Worm (Caenorhabditis elegans) whole organism, L1 larva: ENCODE data around the gene ceh-87.

ENCODE experiments used
- C16A3.4 ChIP-seq: fragments of 150-350 bp; optimal IDR thresholded peaks from 2 replicates; lab custom pipeline; 2014; ENCODE audit warnings: missing biosample characterization, missing genetic modification characterization
- F16B12.6 ChIP-seq: fragments of 150-350 bp; optimal IDR thresholded peaks from 2 replicates; lab custom pipeline; 2014; ENCODE audit warnings: missing biosample characterization, missing genetic modification characterization
- aha-1 ChIP-seq: fragments of 150-350 bp; optimal IDR thresholded peaks from 2 replicates; lab custom pipeline; 2014; ENCODE audit warnings: missing biosample characterization, missing genetic modification characterization
- ceh-63 ChIP-seq: fragments of 200-800 bp; sonication (Bioruptor generic); optimal IDR thresholded peaks from 2 replicates; lab custom pipeline; 2018; ENCODE audit warnings: mild to moderate bottlenecking, missing genetic modification characterization, missing compliant biosample characterization
- dpl-1 ChIP-seq, 3 experiments: fragments of 150-350 bp in 2 of 3; sonication (generic microtip) in 1 of 3; optimal IDR thresholded peaks; 2 replicates each; lab custom pipeline; 2014 to 2017; ENCODE audit warnings: missing biosample characterization in 3 of 3, missing genetic modification characterization in 3 of 3, missing genetic modification reagents in 3 of 3
- elt-3 ChIP-seq, 6 experiments: fragments of 150-350 bp in 1 of 6; sonication (generic microtip); optimal IDR thresholded peaks; 2 replicates each; lab custom pipeline; 2017 to 2018; ENCODE audit warnings: missing biosample characterization in 6 of 6, missing genetic modification characterization in 6 of 6, inconsistent platforms in 1 of 6
- ets-5 ChIP-seq: fragments of 200-800 bp; sonication (Bioruptor generic); IDR thresholded peaks from 2 replicates; pipeline ENCODE4 v1.3.6; 2022; ENCODE audit warnings: missing genetic modification characterization, missing compliant biosample characterization
- fkh-4 ChIP-seq: sonication (generic microtip); optimal IDR thresholded peaks from 2 replicates; lab custom pipeline; 2016; ENCODE audit warnings: missing compliant biosample characterization, missing genetic modification characterization, borderline replicate concordance
- fkh-8 ChIP-seq: sonication (generic microtip); optimal IDR thresholded peaks from 2 replicates; lab custom pipeline; 2016; ENCODE audit warnings: mild to moderate bottlenecking, missing genetic modification characterization, missing compliant biosample characterization
- hlh-17 ChIP-seq: fragments of 200-800 bp; sonication (Bioruptor generic); optimal IDR thresholded peaks from 2 replicates; lab custom pipeline; 2018; ENCODE audit warnings: missing genetic modification characterization, mild to moderate bottlenecking, missing compliant biosample characterization, moderate library complexity, borderline replicate concordance
- hlh-4 ChIP-seq: sonication (generic microtip); optimal IDR thresholded peaks from 2 replicates; lab custom pipeline; 2016; ENCODE audit warnings: mild to moderate bottlenecking, missing genetic modification characterization, missing compliant biosample characterization
- hpl-2 ChIP-seq: fragments of 150-350 bp; optimal IDR thresholded peaks from 2 replicates; lab custom pipeline; 2014; ENCODE audit warnings: missing biosample characterization, missing genetic modification reagents, missing genetic modification characterization
- irx-1 ChIP-seq: sonication (generic microtip); optimal IDR thresholded peaks from 2 replicates; lab custom pipeline; 2016; ENCODE audit warnings: missing genetic modification characterization, missing compliant biosample characterization
- lin-13 ChIP-seq: fragments of 150-350 bp; optimal IDR thresholded peaks from 2 replicates; lab custom pipeline; 2014; ENCODE audit warnings: missing biosample characterization, missing genetic modification reagents, missing genetic modification characterization
- lin-15B ChIP-seq: fragments of 150-350 bp; sonication (generic microtip); optimal IDR thresholded peaks from 3 replicates; lab custom pipeline; 2014; ENCODE audit warnings: missing biosample characterization, missing genetic modification characterization
- lin-39 ChIP-seq: fragments of 150-350 bp; optimal IDR thresholded peaks from 2 replicates; lab custom pipeline; 2014; ENCODE audit warnings: missing biosample characterization, missing genetic modification reagents, missing genetic modification characterization
- lsy-2 ChIP-seq, 2 experiments: fragments of 150-350 bp; optimal IDR thresholded peaks; 2 replicates each; lab custom pipeline; 2014; ENCODE audit warnings: missing biosample characterization in 2 of 2, missing genetic modification characterization in 2 of 2
- mdl-1 ChIP-seq, 2 experiments: fragments of 150-350 bp; optimal IDR thresholded peaks; 2 replicates each; lab custom pipeline; 2014 to 2017; ENCODE audit warnings: missing biosample characterization in 2 of 2, missing genetic modification characterization in 2 of 2, inconsistent platforms in 1 of 2
- nhr-20 ChIP-seq: sonication (generic microtip); optimal IDR thresholded peaks from 2 replicates; lab custom pipeline; 2016; ENCODE audit warnings: mild to moderate bottlenecking, missing genetic modification characterization, missing compliant biosample characterization
- nhr-47 ChIP-seq: sonication (generic microtip); optimal IDR thresholded peaks from 2 replicates; lab custom pipeline; 2016; ENCODE audit warnings: mild to moderate bottlenecking, missing genetic modification characterization, moderate library complexity, missing compliant biosample characterization
- nhr-71 ChIP-seq: sonication (generic microtip); optimal IDR thresholded peaks from 2 replicates; lab custom pipeline; 2016; ENCODE audit warnings: mild to moderate bottlenecking, missing genetic modification characterization, moderate library complexity, missing compliant biosample characterization
- nhr-76 ChIP-seq: sonication (generic microtip); optimal IDR thresholded peaks from 2 replicates; lab custom pipeline; 2017; ENCODE audit warnings: missing biosample characterization, missing genetic modification characterization
- nhr-90 ChIP-seq: sonication (generic microtip); optimal IDR thresholded peaks from 2 replicates; lab custom pipeline; 2016; ENCODE audit warnings: mild to moderate bottlenecking, missing genetic modification characterization, missing compliant biosample characterization; ENCODE audit not compliant: poor library complexity
- pax-3 ChIP-seq: fragments of 200-800 bp; sonication (Bioruptor generic); optimal IDR thresholded peaks from 2 replicates; lab custom pipeline; 2018; ENCODE audit warnings: mild to moderate bottlenecking, missing genetic modification characterization, moderate library complexity, missing compliant biosample characterization
- skn-1 ChIP-seq: fragments of 150-350 bp; optimal IDR thresholded peaks from 2 replicates; lab custom pipeline; 2014; ENCODE audit warnings: missing biosample characterization, missing genetic modification characterization
- snu-23 ChIP-seq: sonication (generic microtip); optimal IDR thresholded peaks from 2 replicates; lab custom pipeline; 2016; ENCODE audit warnings: missing genetic modification characterization, missing compliant biosample characterization
- sptf-1 ChIP-seq: fragments of 150-350 bp; optimal IDR thresholded peaks from 2 replicates; lab custom pipeline; 2014; ENCODE audit warnings: missing biosample characterization, missing genetic modification characterization
- sup-37 ChIP-seq: fragments of 200-800 bp; sonication (Bioruptor generic); optimal IDR thresholded peaks from 2 replicates; lab custom pipeline; 2018; ENCODE audit warnings: mild to moderate bottlenecking, missing genetic modification characterization, missing compliant biosample characterization
- tlp-1 ChIP-seq: fragments of 150-350 bp; optimal IDR thresholded peaks from 2 replicates; lab custom pipeline; 2014; ENCODE audit warnings: missing biosample characterization, missing genetic modification characterization
- unc-130 ChIP-seq: fragments of 150-350 bp; optimal IDR thresholded peaks from 2 replicates; lab custom pipeline; 2017; ENCODE audit warnings: missing biosample characterization, missing genetic modification characterization, inconsistent platforms
- unc-62 ChIP-seq: fragments of 150-350 bp; optimal IDR thresholded peaks from 2 replicates; lab custom pipeline; 2014; ENCODE audit warnings: missing biosample characterization, missing genetic modification reagents, missing genetic modification characterization
- unc-86 ChIP-seq: sonication (generic microtip); optimal IDR thresholded peaks from 2 replicates; lab custom pipeline; 2016; ENCODE audit warnings: missing genetic modification characterization, missing compliant biosample characterization
- unc-98 ChIP-seq: fragments of 200-800 bp; sonication (Bioruptor generic); IDR thresholded peaks from 2 replicates; pipeline ENCODE4 v1.3.6; 2022; ENCODE audit warnings: missing genetic modification characterization, missing compliant biosample characterization
- zag-1 ChIP-seq: fragments of 150-350 bp; optimal IDR thresholded peaks from 2 replicates; lab custom pipeline; 2014; ENCODE audit warnings: missing biosample characterization, missing genetic modification characterization
- ztf-11 ChIP-seq, 2 experiments: sonication (generic microtip); optimal IDR thresholded peaks; 2 replicates each; lab custom pipeline; 2016 to 2017; ENCODE audit warnings: missing genetic modification characterization in 2 of 2, missing biosample characterization in 1 of 2, missing compliant biosample characterization in 1 of 2
- ztf-4 ChIP-seq: fragments of 150-350 bp; optimal IDR thresholded peaks from 2 replicates; lab custom pipeline; 2014; ENCODE audit warnings: missing biosample characterization, missing genetic modification characterization

Gene ceh-87

ce11 chrII:2721992-2722391, 37.9 kb upstream of the ceh-87 start:
- TF ChIP-seq fkh-8 (tag; lab: Kevin White, UChicago), result no peak
- no peak for TF ChIP-seq pax-3 (tag; lab: Kevin White, UChicago)
- TF ChIP-seq hlh-17 (GFP tag; lab: Kevin White, UChicago), result no peak
- TF ChIP-seq lin-39, result no peak
- TF ChIP-seq skn-1 (tag; lab: Kevin White, UChicago), result no peak
- TF ChIP-seq nhr-47 (tag; lab: Kevin White, UChicago), result no peak
- TF ChIP-seq C16A3.4 (tag; lab: Kevin White, UChicago), result no peak
- no peak for TF ChIP-seq ceh-63 (GFP tag; lab: Kevin White, UChicago)
- TF ChIP-seq hpl-2 (GFP tag; lab: Kevin White, UChicago), result no peak
- TF ChIP-seq ztf-4 (tag; lab: Kevin White, UChicago), result no peak
- TF ChIP-seq nhr-20 (tag; lab: Kevin White, UChicago), result no peak
- no peak for TF ChIP-seq unc-98 (GFP tag; lab: Robert Waterston, UW)
- no peak for TF ChIP-seq F16B12.6 (tag; lab: Kevin White, UChicago)
- TF ChIP-seq unc-86 (tag; lab: Kevin White, UChicago), result no peak
- TF ChIP-seq nhr-71 (tag; lab: Kevin White, UChicago), result no peak
- no peak for TF ChIP-seq snu-23
- TF ChIP-seq nhr-90, result no peak
- TF ChIP-seq mdl-1 (tag; optimal IDR thresholded peaks at IDR 0.05; lab: Kevin White, UChicago), result no peak

ce11 chrII:2719212-2719611, 35.1 kb upstream of the ceh-87 start:
- TF ChIP-seq sptf-1, result no peak
- TF ChIP-seq nhr-90, result no peak
- TF ChIP-seq nhr-47 (tag; lab: Kevin White, UChicago), result no peak
- no peak for TF ChIP-seq lsy-2 (tag; optimal IDR thresholded peaks at IDR 0.05; lab: Kevin White, UChicago)
- no peak for TF ChIP-seq tlp-1 (tag; lab: Kevin White, UChicago)
- no peak for TF ChIP-seq dpl-1 (GFP tag; optimal IDR thresholded peaks at IDR 0.05; lab: Kevin White, UChicago)
- no peak for TF ChIP-seq nhr-76 (tag; lab: Kevin White, UChicago)
- no peak for TF ChIP-seq sup-37 (GFP tag; lab: Kevin White, UChicago)
- TF ChIP-seq pax-3 (tag; lab: Kevin White, UChicago), result no peak

- no peak for TF ChIP-seq ceh-63 (GFP tag; lab: Kevin White, UChicago)
- TF ChIP-seq ets-5, result no peak
- no peak for TF ChIP-seq irx-1
- TF ChIP-seq hlh-4 (tag; lab: Kevin White, UChicago), result no peak
- no peak for TF ChIP-seq unc-62 (GFP tag; lab: Kevin White, UChicago)
- no peak for TF ChIP-seq aha-1
- no peak for TF ChIP-seq zag-1 (tag; lab: Kevin White, UChicago)
- TF ChIP-seq lin-15B (tag; lab: Kevin White, UChicago), result no peak
- no peak for TF ChIP-seq hpl-2 (GFP tag; lab: Kevin White, UChicago)
- TF ChIP-seq pax-3 (tag; lab: Kevin White, UChicago), result no peak
- TF ChIP-seq unc-130, result no peak
- no peak for TF ChIP-seq ztf-11 (tag; optimal IDR thresholded peaks at IDR 0.05; lab: Kevin White, UChicago)
- TF ChIP-seq lin-13, result no peak
Measured at ce11 chrII:2717335-2717734, 33.2 kb upstream of the ceh-87 start, which contains the start of gene T05A8.3. Gene T05A8.3, minus strand, starts transcription at chrII:2717435.

ce11 chrII:2710919-2711318, 26.8 kb upstream of the ceh-87 start, which contains the start of gene T05A8.2:
Gene T05A8.2, minus strand, starts transcription at chrII:2711019.
- TF ChIP-seq fkh-4 (tag; lab: Kevin White, UChicago) (no peak), elt-3 (tag; optimal IDR thresholded peaks at IDR 0.05; lab: Kevin White, UChicago) (no peak), lin-13 (no peak), sup-37 (GFP tag; lab: Kevin White, UChicago) (no peak)
